Fruit fly (Drosophila melanogaster): ENCODE measurements around the gene CG13895.

Gene CG13895

dm6 chr3L:749199-749538, 41.2 kb upstream of the CG13895 start, which contains the start of gene emc (continued):
- peak; percentile 37 for TF ChIP-seq CG12155 (GFP tag; optimal IDR thresholded peaks at IDR 0.05)
- TF ChIP-seq tio (GFP tag; optimal IDR thresholded peaks at IDR 0.05), result no peak
- peak; percentile 47 for TF ChIP-seq CrebB (tag; optimal IDR thresholded peaks at IDR 0.05)
- TF ChIP-seq croc (GFP tag; conservative IDR thresholded peaks at IDR 0.05), result no peak
- no peak for TF ChIP-seq peb (GFP tag; IDR thresholded peaks at IDR 0.05)
- no peak for TF ChIP-seq Hr39 (optimal IDR thresholded peaks at IDR 0.05)
- TF ChIP-seq CG10462 (GFP tag; optimal IDR thresholded peaks at IDR 0.05), result no peak
- TF ChIP-seq CG32772 (GFP tag; IDR thresholded peaks at IDR 0.05), result no peak
- TF ChIP-seq caup (GFP tag; optimal IDR thresholded peaks at IDR 0.05; ENCODE audit: severe bottlenecking), result peak; percentile 73
- peak; percentile 88 for TF ChIP-seq CG13894 (tag; optimal IDR thresholded peaks at IDR 0.05)
- TF ChIP-seq Rfx (GFP tag; IDR thresholded peaks at IDR 0.05), result peak; percentile 60; the same call in 1 of the 2 replicates
- peak; percentile 50 for TF ChIP-seq Fer3 (tag; optimal IDR thresholded peaks at IDR 0.05)
- no peak for TF ChIP-seq CG30403 (GFP tag; optimal IDR thresholded peaks at IDR 0.05)
- TF ChIP-seq CG42726 (GFP tag; IDR thresholded peaks at IDR 0.05; ENCODE audit: partially characterized antibody), result peak; percentile 86
- peak; percentile 73 for TF ChIP-seq CG12769 (tag; optimal IDR thresholded peaks at IDR 0.05)
- peak; percentile 37 for TF ChIP-seq kni (GFP tag; optimal IDR thresholded peaks at IDR 0.05)
- TF ChIP-seq dati (GFP tag; IDR thresholded peaks at IDR 0.05), result no peak
- TF ChIP-seq CG31224 (GFP tag; IDR thresholded peaks at IDR 0.05), result 0 out of 2 replicates have a peak, but pooled peaks have one; percentile 23
- TF ChIP-seq CG1233 (GFP tag; optimal IDR thresholded peaks at IDR 0.05), result no peak
- TF ChIP-seq shn (GFP tag; optimal IDR thresholded peaks at IDR 0.05), result peak; percentile 42
- TF ChIP-seq gsb (GFP tag; IDR thresholded peaks at IDR 0.05), result no peak
- peak; percentile 27 for TF ChIP-seq btn (GFP tag; optimal IDR thresholded peaks at IDR 0.05)
- TF ChIP-seq lab (GFP tag; optimal IDR thresholded peaks at IDR 0.05), result peak; percentile 83
- peak; percentile 78; the same call in 2 of the 3 replicates for TF ChIP-seq otp (GFP tag; IDR thresholded peaks at IDR 0.05)
- TF ChIP-seq bsh (GFP tag; optimal IDR thresholded peaks at IDR 0.05), result peak; percentile 30 to 40
- TF ChIP-seq CG7786 (GFP tag; optimal IDR thresholded peaks at IDR 0.05), result no peak
- peak; percentile 84; the same call in 2 of the 3 replicates for TF ChIP-seq so (GFP tag; IDR thresholded peaks at IDR 0.05)
- no peak for TF ChIP-seq CG9817 (tag; optimal IDR thresholded peaks at IDR 0.05)
- no peak for TF ChIP-seq CG8765 (GFP tag; IDR thresholded peaks at IDR 0.05)
- no peak for TF ChIP-seq CG6254 (GFP tag; optimal IDR thresholded peaks at IDR 0.05)
- TF ChIP-seq CG8478 (optimal IDR thresholded peaks at IDR 0.05), result no peak
- peak; percentile 40 for TF ChIP-seq CG11504 (tag; optimal IDR thresholded peaks at IDR 0.05)
- TF ChIP-seq CG34422 (GFP tag; IDR thresholded peaks at IDR 0.05), result peak; percentile 47; the same call in 1 of the 3 replicates
- no peak for TF ChIP-seq Ssrp (tag; optimal IDR thresholded peaks at IDR 0.05)
- peak; percentile 23 for TF ChIP-seq CG9727 (GFP tag; optimal IDR thresholded peaks at IDR 0.05)
- TF ChIP-seq Doc3 (GFP tag; IDR thresholded peaks at IDR 0.05; ENCODE audit: partially characterized antibody), result no peak
- TF ChIP-seq sna (GFP tag; IDR thresholded peaks at IDR 0.05; ENCODE audit: partially characterized antibody), result no peak
- TF ChIP-seq CG16779 (GFP tag; IDR thresholded peaks at IDR 0.05), result 0 out of 2 replicates have a peak, but pooled peaks have one; percentile 62
- peak; percentile 2 for TF ChIP-seq tx (GFP tag; optimal IDR thresholded peaks at IDR 0.05)
- no peak for TF ChIP-seq CkIIα-i1 (GFP tag; IDR thresholded peaks at IDR 0.05)
- TF ChIP-seq CG6813 (GFP tag; optimal IDR thresholded peaks at IDR 0.05), result peak; percentile 65
- TF ChIP-seq CG4282 (GFP tag; optimal IDR thresholded peaks at IDR 0.05), result peak; percentile 50
- TF ChIP-seq usp (GFP tag; optimal IDR thresholded peaks at IDR 0.05), result no peak
- no peak for TF ChIP-seq HLH3B (GFP tag; IDR thresholded peaks at IDR 0.05)
- TF ChIP-seq CG9797 (GFP tag; optimal IDR thresholded peaks at IDR 0.05), result no peak
- TF ChIP-seq Sry-β (GFP tag; optimal IDR thresholded peaks at IDR 0.05), result peak; percentile 14
- TF ChIP-seq rib (GFP tag; IDR thresholded peaks at IDR 0.05), result peak; percentile 50; the same call in 1 of the 2 replicates
- TF ChIP-seq zen (tag; optimal IDR thresholded peaks at IDR 0.05), result peak; percentile 8
- TF ChIP-seq CG34376 (GFP tag; optimal IDR thresholded peaks at IDR 0.05), result peak; percentile 78
- TF ChIP-seq CG7556 (GFP tag; optimal IDR thresholded peaks at IDR 0.05), result peak; percentile 11
- no peak for TF ChIP-seq pb (GFP tag; optimal IDR thresholded peaks at IDR 0.05)

Data from whole organism, embryonic.